Fruit fly (Drosophila melanogaster) whole organism, embryonic: ENCODE data around the gene CG18675.
A peak's percentile ranks its signal among the peaks of the same experiment; 100 is the strongest.

ENCODE experiments used
- Adf1 ChIP-seq: fragments of 200-800 bp; sonication (Bioruptor generic); IDR thresholded peaks from 2 replicates; pipeline ENCODE4 v1.3.6; 2022; ENCODE audit warnings: missing biosample characterization, missing genetic modification characterization
- Bgb ChIP-seq: fragments of 200-800 bp; sonication (Bioruptor generic); IDR thresholded peaks from 2 replicates; pipeline ENCODE4 v1.3.6; 2022; ENCODE audit warnings: missing biosample characterization, missing genetic modification characterization; ENCODE audit not compliant: partially characterized antibody
- CG10321 ChIP-seq: fragments of 200-800 bp; sonication (Bioruptor generic); IDR thresholded peaks from 2 replicates; pipeline ENCODE4 v1.3.6; 2022; ENCODE audit warnings: missing biosample characterization, missing genetic modification characterization
- CG12391 ChIP-seq: fragments of 200-800 bp; sonication (Bioruptor generic); optimal IDR thresholded peaks from 3 replicates; lab custom pipeline; 2018; ENCODE audit warnings: missing biosample characterization, mild to moderate bottlenecking, missing genetic modification characterization, moderate library complexity
- CG13624 ChIP-seq: fragments of 200-800 bp; sonication (Bioruptor generic); optimal IDR thresholded peaks from 2 replicates; lab custom pipeline; 2016; ENCODE audit warnings: missing biosample characterization, missing genetic modification characterization
- CG14441 ChIP-seq: fragments of 200-800 bp; sonication (Bioruptor generic); IDR thresholded peaks from 2 replicates; pipeline ENCODE4 v1.3.6; 2022; ENCODE audit warnings: missing biosample characterization, missing genetic modification characterization
- CG15514 ChIP-seq: fragments of 200-800 bp; sonication (Bioruptor generic); optimal IDR thresholded peaks from 3 replicates; lab custom pipeline; 2017; ENCODE audit warnings: missing biosample characterization, missing genetic modification characterization, mild to moderate bottlenecking, moderate library complexity, missing genetic modification reagents
- CG1602 ChIP-seq: fragments of 200-800 bp; sonication (Bioruptor generic); optimal IDR thresholded peaks from 3 replicates; lab custom pipeline; 2016; ENCODE audit warnings: missing biosample characterization, missing genetic modification characterization
- CG16779 ChIP-seq: fragments of 200-800 bp; sonication (Bioruptor generic); IDR thresholded peaks from 2 replicates; pipeline ENCODE4 v1.3.6; 2022; ENCODE audit warnings: missing biosample characterization, missing genetic modification characterization
- CG16813 ChIP-seq: fragments of 200-800 bp; sonication (Bioruptor generic); IDR thresholded peaks from 3 replicates; pipeline ENCODE4 v1.3.6; 2022; ENCODE audit warnings: missing biosample characterization, missing genetic modification characterization; ENCODE audit not compliant: partially characterized antibody
- CG17568 ChIP-seq: fragments of 200-800 bp; sonication (Bioruptor generic); optimal IDR thresholded peaks from 2 replicates; lab custom pipeline; 2018; ENCODE audit warnings: missing biosample characterization, mild to moderate bottlenecking, missing genetic modification characterization, moderate library complexity
- CG2712 ChIP-seq: fragments of 200-800 bp; optimal IDR thresholded peaks from 3 replicates; lab custom pipeline; 2019; ENCODE audit warnings: missing biosample characterization, mild to moderate bottlenecking, missing genetic modification characterization, moderate library complexity
- CG3995 ChIP-seq: fragments of 200-800 bp; sonication (Bioruptor generic); optimal IDR thresholded peaks from 3 replicates; lab custom pipeline; 2016; ENCODE audit warnings: missing biosample characterization, missing genetic modification characterization
- CG7839 ChIP-seq: fragments of 200-800 bp; sonication (Bioruptor generic); optimal IDR thresholded peaks from 3 replicates; lab custom pipeline; 2018; ENCODE audit warnings: missing biosample characterization, mild to moderate bottlenecking, missing genetic modification characterization, moderate library complexity
- CG9727 ChIP-seq: fragments of 200-800 bp; sonication (Bioruptor generic); optimal IDR thresholded peaks from 3 replicates; lab custom pipeline; 2017; ENCODE audit warnings: missing biosample characterization, mild to moderate bottlenecking, missing genetic modification characterization
- Camta ChIP-seq: fragments of 200-800 bp; sonication (Bioruptor generic); optimal IDR thresholded peaks from 2 replicates; lab custom pipeline; 2016; ENCODE audit warnings: missing biosample characterization, missing genetic modification characterization
- Drgx ChIP-seq: fragments of 200-800 bp; sonication (Bioruptor generic); IDR thresholded peaks from 2 replicates; pipeline ENCODE4 v1.3.6; 2022; ENCODE audit warnings: missing biosample characterization, missing genetic modification characterization
- Fer1 ChIP-seq: fragments of 200-800 bp; sonication (Bioruptor generic); optimal IDR thresholded peaks from 2 replicates; lab custom pipeline; 2017; ENCODE audit warnings: missing biosample characterization, mild to moderate bottlenecking, missing genetic modification characterization
- Fer3 ChIP-seq: fragments of 200-800 bp; sonication (Bioruptor generic); optimal IDR thresholded peaks from 2 replicates; lab custom pipeline; 2018; ENCODE audit warnings: missing biosample characterization, mild to moderate bottlenecking, missing genetic modification characterization, moderate library complexity
- HHEX ChIP-seq: fragments of 200-800 bp; sonication (Bioruptor generic); optimal IDR thresholded peaks from 3 replicates; lab custom pipeline; 2017; ENCODE audit warnings: missing biosample characterization, mild to moderate bottlenecking, missing genetic modification characterization, missing genetic modification reagents
- HLH3B ChIP-seq: fragments of 200-800 bp; sonication (Bioruptor generic); IDR thresholded peaks from 2 replicates; pipeline ENCODE4 v1.3.6; 2022; ENCODE audit warnings: missing biosample characterization, missing genetic modification characterization
- HLH4C ChIP-seq: fragments of 200-800 bp; sonication (Bioruptor generic); IDR thresholded peaks from 3 replicates; pipeline ENCODE4 v1.3.6; 2022; ENCODE audit warnings: missing biosample characterization, missing genetic modification characterization; ENCODE audit not compliant: partially characterized antibody
- Hey ChIP-seq: fragments of 200-800 bp; sonication (Bioruptor generic); optimal IDR thresholded peaks from 3 replicates; lab custom pipeline; 2018; ENCODE audit warnings: missing biosample characterization, mild to moderate bottlenecking, missing genetic modification characterization
- HmgZ ChIP-seq: fragments of 200-800 bp; sonication (Bioruptor generic); optimal IDR thresholded peaks from 2 replicates; lab custom pipeline; 2018; ENCODE audit warnings: missing biosample characterization, mild to moderate bottlenecking, missing genetic modification characterization
- Hr51 ChIP-seq, 2 experiments: fragments of 200-800 bp; sonication (Bioruptor generic); optimal IDR thresholded peaks; 2 replicates in 1 of 2; 3 replicates in 1 of 2; lab custom pipeline; 2016 to 2018; ENCODE audit warnings: missing biosample characterization in 2 of 2, missing genetic modification characterization in 2 of 2, mild to moderate bottlenecking in 1 of 2, moderate library complexity in 1 of 2
- Hr78 ChIP-seq, 2 experiments: fragments of 200-800 bp in 1 of 2; fragments of >200 bp in 1 of 2; sonication (Bioruptor generic) in 1 of 2; optimal IDR thresholded peaks; 2 replicates each; lab custom pipeline; 2017 to 2019; ENCODE audit warnings: missing biosample characterization in 2 of 2, missing genetic modification characterization in 2 of 2, mild to moderate bottlenecking in 1 of 2, moderate library complexity in 1 of 2
- NFAT ChIP-seq: fragments of 200-800 bp; sonication (Bioruptor generic); IDR thresholded peaks from 2 replicates; pipeline ENCODE4 v1.3.6; 2022; ENCODE audit warnings: missing biosample characterization, missing genetic modification characterization
- Neu2 ChIP-seq: fragments of 200-800 bp; sonication (Bioruptor generic); optimal IDR thresholded peaks from 3 replicates; lab custom pipeline; 2016; ENCODE audit warnings: missing biosample characterization, missing genetic modification characterization, borderline replicate concordance
- PHDP ChIP-seq: fragments of 200-800 bp; sonication (Bioruptor generic); optimal IDR thresholded peaks from 3 replicates; lab custom pipeline; 2018; ENCODE audit warnings: missing biosample characterization, mild to moderate bottlenecking, missing genetic modification characterization, moderate library complexity
- Ptx1 ChIP-seq: fragments of 200-800 bp; sonication (Bioruptor generic); IDR thresholded peaks from 2 replicates; pipeline ENCODE4 v1.3.6; 2022; ENCODE audit warnings: missing biosample characterization, missing genetic modification characterization
- Trl ChIP-seq, 3 experiments: fragments of >200 bp in 2 of 3; fragments of 200-800 bp in 1 of 3; sonication (Bioruptor generic) in 1 of 3; optimal IDR thresholded peaks; 2 replicates in 1 of 3; 3 replicates in 2 of 3; lab custom pipeline; 2016 to 2017; ENCODE audit warnings: missing biosample characterization in 1 of 3, missing genetic modification characterization in 1 of 3
- chif ChIP-seq, 2 experiments: fragments of 200-800 bp; sonication (Bioruptor generic); optimal IDR thresholded peaks; 3 replicates each; lab custom pipeline; 2016; ENCODE audit warnings: missing biosample characterization in 2 of 2, missing genetic modification characterization in 2 of 2
- chinmo ChIP-seq: fragments of 200-800 bp; sonication (Bioruptor generic); IDR thresholded peaks from 4 replicates; pipeline ENCODE4 v1.3.6; 2022; ENCODE audit warnings: missing biosample characterization, missing genetic modification characterization; ENCODE audit not compliant: partially characterized antibody
- crol ChIP-seq: fragments of 200-800 bp; sonication (Bioruptor generic); IDR thresholded peaks from 2 replicates; pipeline ENCODE4 v1.3.6; 2022; ENCODE audit warnings: missing biosample characterization, missing genetic modification characterization
- dmrt99B ChIP-seq: fragments of 200-800 bp; sonication (Bioruptor generic); optimal IDR thresholded peaks from 2 replicates; lab custom pipeline; 2018; ENCODE audit warnings: missing biosample characterization, mild to moderate bottlenecking, missing genetic modification characterization, moderate library complexity
- exex ChIP-seq: fragments of 200-800 bp; sonication (Bioruptor generic); optimal IDR thresholded peaks from 4 replicates; lab custom pipeline; 2018; ENCODE audit warnings: missing biosample characterization, mild to moderate bottlenecking, missing genetic modification characterization, moderate library complexity
- fru ChIP-seq: fragments of >200 bp; optimal IDR thresholded peaks from 2 replicates; lab custom pipeline; 2017
- gsb-n ChIP-seq: fragments of 200-800 bp; sonication (Bioruptor generic); optimal IDR thresholded peaks from 3 replicates; lab custom pipeline; 2018; ENCODE audit warnings: missing biosample characterization, mild to moderate bottlenecking, missing genetic modification characterization
- her ChIP-seq: fragments of 200-800 bp; sonication (Bioruptor generic); optimal IDR thresholded peaks from 2 replicates; lab custom pipeline; 2016; ENCODE audit warnings: missing biosample characterization, missing genetic modification characterization
- mld ChIP-seq: fragments of 200-800 bp; sonication (Bioruptor generic); IDR thresholded peaks from 3 replicates; pipeline ENCODE4 v1.3.6; 2022; ENCODE audit warnings: missing biosample characterization, missing genetic modification characterization; ENCODE audit not compliant: partially characterized antibody
- nerfin-1 ChIP-seq: fragments of 200-800 bp; sonication (Bioruptor generic); optimal IDR thresholded peaks from 3 replicates; lab custom pipeline; 2019; ENCODE audit warnings: missing biosample characterization, mild to moderate bottlenecking, missing genetic modification characterization, moderate library complexity
- nmo ChIP-seq: fragments of 200-800 bp; sonication (Bioruptor generic); optimal IDR thresholded peaks from 2 replicates; lab custom pipeline; 2018; ENCODE audit warnings: missing biosample characterization, mild to moderate bottlenecking, missing genetic modification characterization, moderate library complexity
- oc ChIP-seq: fragments of 200-800 bp; sonication (Bioruptor generic); optimal IDR thresholded peaks from 2 replicates; lab custom pipeline; 2018; ENCODE audit warnings: missing biosample characterization, mild to moderate bottlenecking, missing genetic modification characterization, moderate library complexity
- otp ChIP-seq: fragments of 200-800 bp; sonication (Bioruptor generic); IDR thresholded peaks from 3 replicates; pipeline ENCODE4, ENCODE4 v1.3.6; 2022; ENCODE audit warnings: missing biosample characterization, missing genetic modification characterization
- row ChIP-seq: fragments of 200-800 bp; sonication (Bioruptor generic); IDR thresholded peaks from 3 replicates; pipeline ENCODE4 v1.3.6; 2022; ENCODE audit warnings: missing biosample characterization, missing genetic modification characterization
- sc ChIP-seq, 3 experiments: fragments of >200 bp in 2 of 3; fragments of 200-800 bp in 1 of 3; sonication (Bioruptor generic) in 1 of 3; optimal IDR thresholded peaks; 2 replicates in 2 of 3; 3 replicates in 1 of 3; lab custom pipeline; 2017; ENCODE audit warnings: mild to moderate bottlenecking in 1 of 3, missing biosample characterization in 1 of 3, missing genetic modification characterization in 1 of 3, missing genetic modification reagents in 1 of 3
- ttk ChIP-seq: fragments of 200-800 bp; sonication (Bioruptor generic); IDR thresholded peaks from 2 replicates; pipeline ENCODE4 v2.1.2; 2022; ENCODE audit warnings: missing biosample characterization, missing genetic modification characterization
- vvl ChIP-seq: fragments of 200-800 bp; sonication (Bioruptor generic); IDR thresholded peaks from 2 replicates; pipeline ENCODE4 v1.3.6; 2022; ENCODE audit warnings: missing biosample characterization, missing genetic modification characterization

CG18675 gene

DNA sequence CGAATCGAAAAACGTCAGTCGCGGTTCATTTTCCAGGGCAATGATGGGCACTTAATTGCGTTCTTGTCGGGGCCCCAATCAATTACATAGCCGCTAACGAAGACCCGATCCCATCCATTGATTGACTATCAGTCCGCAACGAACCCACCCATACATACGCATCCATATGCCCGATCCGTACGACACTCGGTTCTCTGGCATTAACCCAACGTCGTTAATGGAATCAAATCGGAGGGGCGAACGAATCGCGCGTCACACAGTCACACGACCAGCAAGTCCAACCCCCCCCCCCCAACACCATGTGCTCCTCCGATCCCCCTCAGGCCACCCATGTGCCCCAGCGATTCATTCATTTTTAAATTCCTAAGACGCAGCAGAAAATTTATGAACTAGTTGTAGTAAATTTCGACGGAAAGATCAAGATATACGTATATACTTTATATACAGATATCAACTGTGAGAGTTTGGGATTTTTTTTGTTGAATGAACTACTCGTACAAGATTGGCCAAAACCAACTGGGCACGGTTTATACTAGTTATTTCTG, 47.6 kb downstream of the CG18675 start (continued):
- TF ChIP-seq Hr78 (GFP tag; optimal IDR thresholded peaks at IDR 0.05; lab: Kevin White, UChicago) (peak in 1 of 2 experiments; percentile 82), fru (no peak), CG17568 (no peak), oc (tag; lab: Kevin White, UChicago) (peak; percentile 2), CG3995 (no peak), CG16813 (GFP tag; lab: Robert Waterston, UW) (no peak), otp (GFP tag; lab: Robert Waterston, UW) (0 out of 3 replicates have a peak, but pooled peaks have one; percentile 50), CG9727 (GFP tag; lab: Kevin White, UChicago) (no peak), CG15514 (GFP tag; lab: Kevin White, UChicago) (peak; percentile 52), sc (optimal IDR thresholded peaks at IDR 0.05; lab: Kevin White, UChicago) (no peak), sc (GFP tag; optimal IDR thresholded peaks at IDR 0.05; lab: Kevin White, UChicago) (no peak), CG2712 (tag; lab: Kevin White, UChicago) (no peak), Bgb (GFP tag; lab: Robert Waterston, UW) (no peak; the same call in 1 of the 2 replicates), Neu2 (GFP tag; lab: Kevin White, UChicago) (no peak), crol (peak; percentile 99), Adf1 (peak; percentile 54), Fer1 (GFP tag; lab: Kevin White, UChicago) (peak; percentile 6), Hey (peak; percentile 17), dmrt99B (tag; lab: Kevin White, UChicago) (no peak), Ptx1 (GFP tag; lab: Robert Waterston, UW) (peak; percentile 19; the same call in 1 of the 2 replicates), exex (tag; lab: Kevin White, UChicago) (peak; percentile 79), gsb-n (peak; percentile 52), CG16779 (GFP tag; lab: Robert Waterston, UW) (no peak), CG10321 (0 out of 2 replicates have a peak, but pooled peaks have one; percentile 11), HHEX (GFP tag; lab: Kevin White, UChicago) (peak; percentile 4), row (peak; percentile 10; the same call in 1 of the 3 replicates), chif (GFP tag; optimal IDR thresholded peaks at IDR 0.05; lab: Kevin White, UChicago) (no peak), her (GFP tag; lab: Kevin White, UChicago) (no peak), CG12391 (tag; lab: Kevin White, UChicago) (no peak), HmgZ (tag; lab: Kevin White, UChicago) (peak; percentile 64), mld (GFP tag; lab: Robert Waterston, UW) (no peak), CG14441 (GFP tag; lab: Robert Waterston, UW) (peak; percentile 37; the same call in 1 of the 2 replicates), nerfin-1 (tag; lab: Kevin White, UChicago) (no peak), Trl (optimal IDR thresholded peaks at IDR 0.05; lab: Kevin White, UChicago) (no peak), Trl (GFP tag; optimal IDR thresholded peaks at IDR 0.05; lab: Kevin White, UChicago) (no peak), Camta (GFP tag; lab: Kevin White, UChicago) (no peak), CG7839 (no peak), CG13624 (no peak), vvl (peak; percentile 42; the same call in 1 of the 2 replicates), PHDP (tag; lab: Kevin White, UChicago) (peak; percentile 29), HLH3B (GFP tag; lab: Robert Waterston, UW) (no peak), Hr51 (GFP tag; optimal IDR thresholded peaks at IDR 0.05; lab: Kevin White, UChicago) (no peak), CG1602 (GFP tag; lab: Kevin White, UChicago) (no peak), Fer3 (tag; lab: Kevin White, UChicago) (peak; percentile 12), Drgx (GFP tag; lab: Robert Waterston, UW) (peak; percentile 38; the same call in 1 of the 2 replicates), nmo (GFP tag; lab: Kevin White, UChicago) (peak; percentile 10), ttk (0 out of 2 replicates have a peak, but pooled peaks have one; percentile 26), chinmo (peak; percentile 96), NFAT (peak; percentile 68; the same call in 1 of the 2 replicates), HLH4C (GFP tag; lab: Robert Waterston, UW) (no peak)
